Worm (Caenorhabditis elegans) whole organism, midembryonic: ENCODE measurements around the gene fipr-8.

Source experiments
- cog-1 ChIP-seq: sonication (generic microtip); optimal IDR thresholded peaks from 2 replicates; lab custom pipeline; 2016; ENCODE audit warnings: missing genetic modification characterization, missing compliant biosample characterization
- flt-1 ChIP-seq: fragments of 200-800 bp; sonication (Bioruptor generic); IDR thresholded peaks from 2 replicates; pipeline ENCODE4 v1.3.6; 2022; ENCODE audit warnings: missing genetic modification characterization, missing compliant biosample characterization
- med-1 ChIP-seq: sonication (generic microtip); optimal IDR thresholded peaks from 2 replicates; lab custom pipeline; 2017; ENCODE audit warnings: missing genetic modification characterization, mild to moderate bottlenecking, missing compliant biosample characterization, antibody characterized with exemption, missing genetic modification reagents; ENCODE audit not compliant: insufficient read depth
- ref-1 ChIP-seq: fragments of 200-800 bp; sonication (Bioruptor generic); conservative IDR thresholded peaks from 2 replicates; pipeline ENCODE4 v1.3.6; 2022; ENCODE audit warnings: missing genetic modification reagents, missing genetic modification characterization, missing compliant biosample characterization
- tab-1 ChIP-seq: fragments of 200-800 bp; sonication (Bioruptor generic); IDR thresholded peaks from 2 replicates; pipeline ENCODE4 v1.3.6; 2022; ENCODE audit warnings: missing genetic modification characterization, missing compliant biosample characterization
- ztf-23 ChIP-seq: fragments of 200-800 bp; sonication (Bioruptor generic); IDR thresholded peaks from 2 replicates; pipeline ENCODE4 v1.3.6; 2022; ENCODE audit warnings: missing genetic modification reagents, missing genetic modification characterization, missing compliant biosample characterization
- ztf-29 ChIP-seq: fragments of 200-800 bp; sonication (Bioruptor generic); IDR thresholded peaks from 2 replicates; pipeline ENCODE4 v1.3.6; 2022; ENCODE audit warnings: missing genetic modification reagents, missing genetic modification characterization, missing compliant biosample characterization

DNA sequence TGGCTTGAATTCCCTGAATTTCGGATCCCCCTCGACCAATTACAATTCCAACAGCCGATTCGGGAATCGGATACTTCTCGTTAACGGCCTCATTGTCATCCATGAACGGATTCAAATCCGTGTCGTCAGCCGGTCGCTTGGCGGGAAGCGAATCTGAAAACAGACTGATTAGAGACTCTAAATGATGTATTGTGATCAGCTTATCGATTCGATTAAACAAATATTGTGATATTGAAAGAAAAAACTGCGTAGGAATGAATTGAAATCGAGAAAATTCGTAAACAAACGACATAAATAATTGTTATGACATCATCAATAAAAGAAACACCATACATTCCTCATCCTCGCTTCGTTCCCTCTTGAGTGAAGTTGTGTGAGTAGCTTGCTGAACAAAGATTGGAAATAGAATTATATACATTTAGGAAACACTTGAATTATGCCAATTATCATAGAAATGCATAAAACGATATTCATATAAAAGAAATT, 1.8 kb downstream of the fipr-8 start:
- TF ChIP-seq tab-1, result no peak
- no peak for TF ChIP-seq ztf-23
- TF ChIP-seq cog-1, result no peak
- no peak for TF ChIP-seq med-1
- no peak for TF ChIP-seq flt-1 (GFP tag; lab: Robert Waterston, UW)
- no peak for TF ChIP-seq ztf-29 (GFP tag; lab: Robert Waterston, UW)
- no peak for TF ChIP-seq ref-1 (GFP tag; lab: Robert Waterston, UW)
